Fruit fly (Drosophila melanogaster): ENCODE data around the gene snf.
A peak's percentile ranks its signal among the peaks of the same experiment; 100 is the strongest.

Gene snf

DNA sequence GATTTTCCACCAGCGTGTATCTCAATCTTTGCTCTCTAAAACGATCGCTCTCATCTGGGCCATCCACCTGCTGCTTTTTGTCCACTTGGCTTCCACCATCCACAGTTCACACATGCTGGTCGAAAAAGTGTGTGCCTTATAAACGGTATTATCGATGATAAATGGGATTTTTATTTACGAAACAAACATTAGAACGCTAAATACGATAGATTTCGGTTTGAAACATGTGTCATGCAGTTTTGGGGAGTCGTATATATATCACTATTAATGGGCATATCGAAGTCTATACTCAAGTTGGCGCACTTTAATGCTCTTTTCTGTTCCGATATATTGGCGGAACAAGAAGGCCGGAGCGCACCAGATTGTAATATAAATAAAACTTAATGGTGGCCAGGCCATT lies 48.0 kb downstream of the snf start (continued):
- no peak for TF ChIP-seq CG4854 (GFP tag; optimal IDR thresholded peaks at IDR 0.05)
- TF ChIP-seq ham (GFP tag; IDR thresholded peaks at IDR 0.05) = no peak
- no peak for TF ChIP-seq Gsc (GFP tag; IDR thresholded peaks at IDR 0.05)
- TF ChIP-seq CG17912 (GFP tag; optimal IDR thresholded peaks at IDR 0.05) = no peak
- no peak for TF ChIP-seq Gug (GFP tag; IDR thresholded peaks at IDR 0.05)
- no peak for TF ChIP-seq odd (GFP tag; optimal IDR thresholded peaks at IDR 0.05)
- TF ChIP-seq zen2 (GFP tag; IDR thresholded peaks at IDR 0.05; ENCODE audit: partially characterized antibody) = no peak
- TF ChIP-seq CG6254 (GFP tag; optimal IDR thresholded peaks at IDR 0.05) = no peak
- TF ChIP-seq bab2 (GFP tag; optimal IDR thresholded peaks at IDR 0.05) = no peak
- TF ChIP-seq knrl (GFP tag; IDR thresholded peaks at IDR 0.05; ENCODE audit: partially characterized antibody) = no peak
- TF ChIP-seq Hr51 (GFP tag; optimal IDR thresholded peaks at IDR 0.05) = peak in 1 of 2 experiments; percentile 35
- no peak for TF ChIP-seq CG15514 (GFP tag; optimal IDR thresholded peaks at IDR 0.05)
- TF ChIP-seq CG3163 (GFP tag; optimal IDR thresholded peaks at IDR 0.05) = no peak
- no peak for TF ChIP-seq Blimp-1 (GFP tag; optimal IDR thresholded peaks at IDR 0.05)
- no peak for TF ChIP-seq dimm (GFP tag; IDR thresholded peaks at IDR 0.05)
- TF ChIP-seq CG6272 (GFP tag; IDR thresholded peaks at IDR 0.05) = no peak
- TF ChIP-seq D (optimal IDR thresholded peaks at IDR 0.05) = no peak
- TF ChIP-seq D (GFP tag; optimal IDR thresholded peaks at IDR 0.05) = no peak
- TF ChIP-seq CG2120 (GFP tag; optimal IDR thresholded peaks at IDR 0.05) = peak; percentile 43
- peak; percentile 24 for TF ChIP-seq CG2678 (tag; optimal IDR thresholded peaks at IDR 0.05)
- 0 out of 2 replicates have a peak, but pooled peaks have one; percentile 19 for TF ChIP-seq lmd (GFP tag; IDR thresholded peaks at IDR 0.05)
- TF ChIP-seq tll (GFP tag; optimal IDR thresholded peaks at IDR 0.05) = no peak
- TF ChIP-seq Doc3 (GFP tag; IDR thresholded peaks at IDR 0.05; ENCODE audit: partially characterized antibody) = no peak
- TF ChIP-seq phol (tag; optimal IDR thresholded peaks at IDR 0.05) = no peak
- TF ChIP-seq CG7357 (GFP tag; IDR thresholded peaks at IDR 0.05) = no peak
- TF ChIP-seq CG4328 (GFP tag; optimal IDR thresholded peaks at IDR 0.05) = no peak
- no peak for TF ChIP-seq CG15011 (GFP tag; optimal IDR thresholded peaks at IDR 0.05)
- TF ChIP-seq maf-S (GFP tag; optimal IDR thresholded peaks at IDR 0.05) = no peak
- no peak for TF ChIP-seq Dip2 (GFP tag; IDR thresholded peaks at IDR 0.05)
- TF ChIP-seq Myb (GFP tag; optimal IDR thresholded peaks at IDR 0.05) = no peak
- TF ChIP-seq CG12769 (tag; optimal IDR thresholded peaks at IDR 0.05) = peak; percentile 37
- no peak for TF ChIP-seq CG1233 (GFP tag; optimal IDR thresholded peaks at IDR 0.05)
- no peak for TF ChIP-seq Bgb (GFP tag; IDR thresholded peaks at IDR 0.05; ENCODE audit: partially characterized antibody)
- peak; percentile 20; the same call in 1 of the 3 replicates for TF ChIP-seq Aef1 (GFP tag; IDR thresholded peaks at IDR 0.05)
- no peak for TF ChIP-seq H15 (GFP tag; IDR thresholded peaks at IDR 0.05)
- no peak for TF ChIP-seq CG6854 (GFP tag; optimal IDR thresholded peaks at IDR 0.05)
- TF ChIP-seq CG17612 (GFP tag; IDR thresholded peaks at IDR 0.05) = no peak
- no peak for TF ChIP-seq sd (tag; optimal IDR thresholded peaks at IDR 0.05)
- TF ChIP-seq dati (GFP tag; IDR thresholded peaks at IDR 0.05) = no peak
- no peak for TF ChIP-seq Hand (GFP tag; optimal IDR thresholded peaks at IDR 0.05)
- TF ChIP-seq Rfx (GFP tag; IDR thresholded peaks at IDR 0.05) = peak; percentile 37; the same call in 1 of the 2 replicates
- no peak for TF ChIP-seq peb (GFP tag; IDR thresholded peaks at IDR 0.05)
- TF ChIP-seq stc (GFP tag; IDR thresholded peaks at IDR 0.05) = no peak
- no peak for TF ChIP-seq br (optimal IDR thresholded peaks at IDR 0.05)
- no peak for TF ChIP-seq CG10267 (tag; optimal IDR thresholded peaks at IDR 0.05)
- no peak for TF ChIP-seq Atf3 (GFP tag; optimal IDR thresholded peaks at IDR 0.05)
- TF ChIP-seq CkIIα-i1 (GFP tag; IDR thresholded peaks at IDR 0.05) = no peak
- 0 out of 2 replicates have a peak, but pooled peaks have one; percentile 10 for TF ChIP-seq sob (GFP tag; IDR thresholded peaks at IDR 0.05)
- no peak for TF ChIP-seq CG3407 (GFP tag; optimal IDR thresholded peaks at IDR 0.05)
- TF ChIP-seq CG34224 (GFP tag; IDR thresholded peaks at IDR 0.05; ENCODE audit: partially characterized antibody) = no peak
- TF ChIP-seq CG12236 (GFP tag; optimal IDR thresholded peaks at IDR 0.05) = no peak
- TF ChIP-seq z (GFP tag; IDR thresholded peaks at IDR 0.05) = no peak

Data from whole organism, embryonic.